Worm (Caenorhabditis elegans) whole organism, L4 larva: ENCODE results near the gene K05F1.10.

Source experiments
- D1046.2 ChIP-seq: fragments of 200-800 bp; sonication (Bioruptor generic); IDR thresholded peaks from 2 replicates; pipeline ENCODE4 v1.3.6; 2022; ENCODE audit warnings: missing genetic modification characterization, missing compliant biosample characterization
- Y105C5A.15 ChIP-seq: fragments of 200-800 bp; sonication (Bioruptor generic); IDR thresholded peaks from 2 replicates; pipeline ENCODE4 v1.3.6; 2022; ENCODE audit warnings: missing genetic modification characterization, missing compliant biosample characterization
- Y48G9A.11 ChIP-seq: fragments of 200-800 bp; sonication (Bioruptor generic); IDR thresholded peaks from 2 replicates; pipeline ENCODE4 v1.3.6; 2022; ENCODE audit warnings: missing genetic modification reagents, missing genetic modification characterization, missing compliant biosample characterization
- Y5F2A.4 ChIP-seq: fragments of 200-800 bp; sonication (Bioruptor generic); optimal IDR thresholded peaks from 2 replicates; lab custom pipeline; 2018; ENCODE audit warnings: mild to moderate bottlenecking, missing genetic modification characterization, missing compliant biosample characterization
- ZK337.2 ChIP-seq: fragments of 200-800 bp; sonication (Bioruptor generic); IDR thresholded peaks from 2 replicates; pipeline ENCODE4 v1.3.6; 2022; ENCODE audit warnings: missing genetic modification reagents, missing genetic modification characterization, missing compliant biosample characterization
- aha-1 ChIP-seq: fragments of 150-350 bp; peaks from one replicate; lab custom pipeline; 2014; ENCODE audit warnings: missing biosample characterization, missing genetic modification characterization
- aly-2 ChIP-seq: sonication (generic microtip); optimal IDR thresholded peaks from 2 replicates; lab custom pipeline; 2018; ENCODE audit warnings: missing biosample characterization, missing genetic modification characterization
- ama-1 ChIP-seq: fragments of 150-350 bp; optimal IDR thresholded peaks from 2 replicates; lab custom pipeline; 2014; ENCODE audit warnings: inconsistent platforms, mixed read lengths
- attf-4 ChIP-seq: sonication (generic microtip); optimal IDR thresholded peaks from 3 replicates; lab custom pipeline; 2017; ENCODE audit warnings: missing biosample characterization, missing genetic modification characterization
- ceh-28 ChIP-seq: fragments of 150-350 bp; optimal IDR thresholded peaks from 2 replicates; lab custom pipeline; 2014; ENCODE audit warnings: missing biosample characterization, missing genetic modification reagents, missing genetic modification characterization
- ceh-62 ChIP-seq: sonication (generic microtip); optimal IDR thresholded peaks from 2 replicates; lab custom pipeline; 2017; ENCODE audit warnings: missing biosample characterization, missing genetic modification characterization
- ctbp-1 ChIP-seq: fragments of 200-800 bp; sonication (Bioruptor generic); IDR thresholded peaks from 2 replicates; pipeline ENCODE4 v1.3.6; 2022; ENCODE audit warnings: missing genetic modification reagents, missing genetic modification characterization, missing compliant biosample characterization
- daf-8 ChIP-seq: fragments of 200-800 bp; sonication (Bioruptor generic); IDR thresholded peaks from 2 replicates; pipeline ENCODE4 v1.3.6; 2022; ENCODE audit warnings: missing genetic modification characterization, missing compliant biosample characterization
- dmd-9 ChIP-seq: fragments of 200-800 bp; sonication (Bioruptor generic); IDR thresholded peaks from 2 replicates; pipeline ENCODE4 v1.3.6; 2022; ENCODE audit warnings: missing genetic modification reagents, missing genetic modification characterization, missing compliant biosample characterization
- duxl-1 ChIP-seq: sonication (generic microtip); optimal IDR thresholded peaks from 2 replicates; lab custom pipeline; 2016; ENCODE audit warnings: mild to moderate bottlenecking, missing genetic modification characterization, moderate library complexity, missing compliant biosample characterization; ENCODE audit not compliant: poor library complexity
- dve-1 ChIP-seq: sonication (generic microtip); optimal IDR thresholded peaks from 2 replicates; lab custom pipeline; 2017; ENCODE audit warnings: antibody characterized with exemption, mild to moderate bottlenecking, missing genetic modification characterization, missing compliant biosample characterization; ENCODE audit not compliant: insufficient read depth
- egl-27 ChIP-seq: sonication (generic microtip); optimal IDR thresholded peaks from 3 replicates; lab custom pipeline; 2017; ENCODE audit warnings: missing biosample characterization, missing genetic modification reagents, missing genetic modification characterization
- egl-43 ChIP-seq: fragments of 200-800 bp; sonication (Bioruptor generic); IDR thresholded peaks from 2 replicates; pipeline ENCODE4 v1.3.6; 2022; ENCODE audit warnings: missing genetic modification reagents, missing genetic modification characterization, missing compliant biosample characterization
- gei-8 ChIP-seq: fragments of 200-800 bp; sonication (Bioruptor generic); optimal IDR thresholded peaks from 2 replicates; lab custom pipeline; 2018; ENCODE audit warnings: mild to moderate bottlenecking, missing genetic modification characterization, missing compliant biosample characterization
- hif-1 ChIP-seq, 2 experiments: sonication (generic microtip); optimal IDR thresholded peaks; 2 replicates each; lab custom pipeline; 2016 to 2017; ENCODE audit warnings: missing compliant biosample characterization in 2 of 2, missing genetic modification characterization in 2 of 2, missing genetic modification reagents in 2 of 2, missing genotype in 2 of 2, mild to moderate bottlenecking in 1 of 2
- hlh-11 ChIP-seq: fragments of 200-800 bp; sonication (Bioruptor generic); optimal IDR thresholded peaks from 2 replicates; lab custom pipeline; 2018; ENCODE audit warnings: mild to moderate bottlenecking, missing genetic modification characterization, missing compliant biosample characterization
- lin-39 ChIP-seq: fragments of 150-350 bp; optimal IDR thresholded peaks from 2 replicates; lab custom pipeline; 2014; ENCODE audit warnings: missing biosample characterization, missing genetic modification reagents, missing genetic modification characterization
- madf-5 ChIP-seq, 2 experiments: fragments of 200-800 bp; sonication (Bioruptor generic); IDR thresholded peaks; 2 replicates each; pipeline ENCODE4 v1.3.6; 2022; ENCODE audit warnings: missing compliant biosample characterization in 2 of 2, missing genetic modification characterization in 2 of 2
- mdl-1 ChIP-seq, 2 experiments: fragments of 150-350 bp in 1 of 2; sonication (generic microtip) in 1 of 2; optimal IDR thresholded peaks; 2 replicates each; lab custom pipeline; 2014 to 2017; ENCODE audit warnings: missing biosample characterization in 2 of 2, missing genetic modification characterization in 2 of 2
- mdt-29 ChIP-seq: fragments of 200-800 bp; sonication (Bioruptor generic); IDR thresholded peaks from 2 replicates; pipeline ENCODE4 v1.3.6; 2022; ENCODE audit warnings: missing genetic modification reagents, missing genetic modification characterization, missing compliant biosample characterization
- mep-1 ChIP-seq: fragments of 150-350 bp; sonication (generic microtip); optimal IDR thresholded peaks from 3 replicates; lab custom pipeline; 2014; ENCODE audit warnings: missing biosample characterization, missing genetic modification characterization
- nhr-102 ChIP-seq: sonication (generic microtip); optimal IDR thresholded peaks from 2 replicates; lab custom pipeline; 2016; ENCODE audit warnings: mild to moderate bottlenecking, missing genetic modification characterization, moderate library complexity, missing compliant biosample characterization
- nhr-28 ChIP-seq: fragments of 150-350 bp; optimal IDR thresholded peaks from 2 replicates; lab custom pipeline; 2014; ENCODE audit warnings: missing biosample characterization, missing genetic modification characterization
- nhr-41 ChIP-seq: fragments of 200-800 bp; sonication (Bioruptor generic); IDR thresholded peaks from 2 replicates; pipeline ENCODE4 v1.3.6; 2022; ENCODE audit warnings: missing genetic modification reagents, missing genetic modification characterization, missing compliant biosample characterization
- nhr-42 ChIP-seq: fragments of 200-800 bp; sonication (Bioruptor generic); IDR thresholded peaks from 2 replicates; pipeline ENCODE4 v1.3.6; 2022; ENCODE audit warnings: missing genetic modification characterization, missing compliant biosample characterization
- rbr-2 ChIP-seq: sonication (generic microtip); optimal IDR thresholded peaks from 2 replicates; lab custom pipeline; 2016; ENCODE audit warnings: missing genotype, missing genetic modification characterization, missing compliant biosample characterization
- saeg-2 ChIP-seq: fragments of 200-800 bp; sonication (Bioruptor generic); IDR thresholded peaks from 2 replicates; pipeline ENCODE4 v1.3.6; 2022; ENCODE audit warnings: missing genetic modification reagents, missing genetic modification characterization, missing compliant biosample characterization
- set-16 ChIP-seq: fragments of 200-800 bp; sonication (Bioruptor generic); IDR thresholded peaks from 2 replicates; pipeline ENCODE4 v1.3.6; 2022; ENCODE audit warnings: missing genetic modification reagents, missing genetic modification characterization, missing compliant biosample characterization
- snpc-1.2 ChIP-seq: fragments of 200-800 bp; sonication (Bioruptor generic); IDR thresholded peaks from 2 replicates; pipeline ENCODE4 v1.3.6; 2022; ENCODE audit warnings: missing genetic modification reagents, missing genetic modification characterization, missing compliant biosample characterization
- tag-97 ChIP-seq: fragments of 200-800 bp; sonication (Bioruptor generic); IDR thresholded peaks from 2 replicates; pipeline ENCODE4 v1.3.6; 2022; ENCODE audit warnings: missing genetic modification characterization, missing compliant biosample characterization
- unc-130 ChIP-seq: sonication (generic microtip); optimal IDR thresholded peaks from 2 replicates; lab custom pipeline; 2016; ENCODE audit warnings: missing genetic modification reagents, missing genetic modification characterization, missing compliant biosample characterization
- unc-62 ChIP-seq, 3 experiments: fragments of 150-350 bp in 1 of 3; sonication (generic microtip); optimal IDR thresholded peaks in 2 of 3; peaks in 1 of 3; 1 replicate in 1 of 3; 2 replicates in 2 of 3; lab custom pipeline; 2014 to 2017; ENCODE audit warnings: missing biosample characterization in 3 of 3, missing genetic modification characterization in 3 of 3, missing genetic modification reagents in 3 of 3, missing genotype in 1 of 3
- zfp-3 ChIP-seq: fragments of 200-800 bp; sonication (Bioruptor generic); conservative IDR thresholded peaks from 2 replicates; pipeline ENCODE4 v1.3.6; 2022; ENCODE audit warnings: missing genetic modification reagents, missing genetic modification characterization, missing compliant biosample characterization
- zip-11 ChIP-seq: fragments of 200-800 bp; sonication (Bioruptor generic); IDR thresholded peaks from 2 replicates; pipeline ENCODE4 v1.3.6; 2022; ENCODE audit warnings: missing genetic modification characterization, missing compliant biosample characterization

K05F1.10 gene

DNA sequence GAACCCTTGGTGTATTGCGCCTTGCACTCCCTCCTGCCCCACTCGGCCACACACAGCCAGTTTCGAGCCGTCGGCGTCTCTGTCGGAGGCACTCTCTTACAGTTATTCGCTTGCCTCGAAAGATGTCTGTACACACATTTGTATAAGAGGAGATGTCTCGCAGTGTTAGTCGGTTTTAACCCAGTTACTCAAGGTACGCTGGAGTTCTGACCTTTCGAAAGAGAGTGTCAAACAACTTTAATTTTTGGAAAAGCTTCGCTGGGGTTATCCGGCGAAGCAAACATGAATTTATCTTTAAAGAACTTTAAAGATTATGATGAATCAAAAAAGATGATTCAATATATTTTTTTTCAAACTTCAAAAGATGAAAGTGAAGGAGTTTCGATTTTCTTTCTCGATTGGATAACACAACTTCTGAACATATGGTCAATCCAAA lies 39.4 kb upstream of the K05F1.10 start (continued):
- TF ChIP-seq aly-2 (tag; lab: Kevin White, UChicago), result no peak
- TF ChIP-seq zip-11 (GFP tag; lab: Robert Waterston, UW), result 0 out of 2 replicates have a peak, but pooled peaks have one; percentile 52
- TF ChIP-seq ctbp-1 (GFP tag; lab: Robert Waterston, UW), result peak; percentile 99
- peak; percentile 100 for TF ChIP-seq dve-1 (tag; lab: Kevin White, UChicago)
- peak; percentile 99 for TF ChIP-seq mdt-29 (GFP tag; lab: Robert Waterston, UW)
- peak; percentile 49 for TF ChIP-seq ceh-28 (tag; lab: Kevin White, UChicago)
- peak; percentile 5 to 96; a peak in 3 of 4 replicates for TF ChIP-seq madf-5 (GFP tag; IDR thresholded peaks at IDR 0.05; lab: Robert Waterston, UW)
- peak; percentile 92 for TF ChIP-seq D1046.2 (GFP tag; lab: Robert Waterston, UW)
- TF ChIP-seq egl-43 (GFP tag; lab: Robert Waterston, UW), result peak; percentile 99
- TF ChIP-seq ceh-62 (tag; lab: Kevin White, UChicago), result peak; percentile 44
- TF ChIP-seq lin-39 (tag; lab: Kevin White, UChicago), result peak; percentile 85
- TF ChIP-seq saeg-2 (GFP tag; lab: Robert Waterston, UW), result peak; percentile 99
- 0 out of 2 replicates have a peak, but pooled peaks have one; percentile 20 for TF ChIP-seq daf-8 (GFP tag; lab: Robert Waterston, UW)
- TF ChIP-seq mep-1, result peak; percentile 99
- peak; percentile 100 for TF ChIP-seq aha-1
- peak; percentile 93 for TF ChIP-seq egl-27
- TF ChIP-seq tag-97 (GFP tag; lab: Robert Waterston, UW), result no peak
- TF ChIP-seq ZK337.2, result peak; percentile 78
- peak; percentile 98 for TF ChIP-seq nhr-102 (tag; lab: Kevin White, UChicago)
- TF ChIP-seq ama-1 (lab: Kevin White, UChicago), result peak; percentile 100
- TF ChIP-seq unc-130 (GFP tag; lab: Kevin White, UChicago), result peak; percentile 93
- peak; percentile 88 to 94 for TF ChIP-seq hif-1 (tag; optimal IDR thresholded peaks at IDR 0.05; lab: Kevin White, UChicago)
- TF ChIP-seq rbr-2 (tag; lab: Kevin White, UChicago), result peak; percentile 99
- peak; percentile 94 for TF ChIP-seq gei-8 (GFP tag; lab: Kevin White, UChicago)
- TF ChIP-seq Y48G9A.11 (GFP tag; lab: Robert Waterston, UW), result peak; percentile 88
- peak; percentile 96 for TF ChIP-seq zfp-3 (GFP tag; lab: Robert Waterston, UW)
- peak; percentile 97 for TF ChIP-seq nhr-42
- TF ChIP-seq dmd-9, result peak; percentile 99
- peak; percentile 94 to 95 for TF ChIP-seq mdl-1 (tag; optimal IDR thresholded peaks at IDR 0.05; lab: Kevin White, UChicago)
- peak; percentile 98 for TF ChIP-seq nhr-41
- peak; percentile 74; the same call in 1 of the 2 replicates for TF ChIP-seq Y105C5A.15 (GFP tag; lab: Robert Waterston, UW)
- peak; percentile 99 for TF ChIP-seq hlh-11 (tag; lab: Kevin White, UChicago)
- TF ChIP-seq Y5F2A.4 (GFP tag; lab: Kevin White, UChicago), result peak; percentile 88
- peak; percentile 96 for TF ChIP-seq duxl-1 (tag; lab: Kevin White, UChicago)
- peak; percentile 83 for TF ChIP-seq set-16
- TF ChIP-seq attf-4 (tag; lab: Kevin White, UChicago), result peak; percentile 48
- TF ChIP-seq, all 104 proteins: peak for 102

DNA sequence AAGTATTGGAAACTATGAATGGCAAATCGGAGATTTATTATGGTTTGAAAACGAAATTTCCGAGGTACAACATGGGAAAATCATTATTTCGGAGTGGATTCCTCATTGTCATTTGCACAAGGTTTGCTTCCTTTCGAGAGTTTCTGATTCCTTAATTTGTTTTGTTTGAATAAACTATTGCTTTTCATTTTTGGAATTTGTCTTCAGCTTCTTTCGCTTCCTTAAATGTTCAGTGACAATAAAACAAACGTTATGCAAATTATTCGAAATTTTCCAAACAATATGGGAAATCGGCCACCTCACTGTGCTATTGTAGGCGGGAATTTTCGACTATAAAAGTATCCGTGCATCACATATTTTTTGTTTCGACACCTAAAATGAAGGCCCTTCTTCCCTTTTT lies 36.6 kb upstream of the K05F1.10 start, which contains the start of gene nep-25:
nep-25 (plus strand) TSS at position 375 of the 400 bp plus-strand sequence.
- TF ChIP-seq unc-62 (GFP tag; optimal IDR thresholded peaks at IDR 0.05 in 1 of 2; lab: Kevin White, UChicago) (peak in 1 of 2 experiments; percentile 90), unc-62 (tag; optimal IDR thresholded peaks at IDR 0.05; lab: Kevin White, UChicago) (no peak), aha-1 (peak; percentile 46), nhr-28 (tag; lab: Kevin White, UChicago) (no peak), unc-130 (GFP tag; lab: Kevin White, UChicago) (no peak), nhr-102 (tag; lab: Kevin White, UChicago) (no peak), snpc-1.2 (GFP tag; lab: Robert Waterston, UW) (no peak)
